Worm (Caenorhabditis elegans) whole organism, late embryonic: ENCODE results near the gene rgs-10.

Experiments used
- C38D4.7 ChIP-seq: fragments of 200-800 bp; sonication (Bioruptor generic); optimal IDR thresholded peaks from 2 replicates; lab custom pipeline; 2018; ENCODE audit warnings: mild to moderate bottlenecking, missing genetic modification characterization, moderate library complexity, missing compliant biosample characterization
- K02D7.2 ChIP-seq: sonication (generic microtip); optimal IDR thresholded peaks from 2 replicates; lab custom pipeline; 2017; ENCODE audit warnings: mild to moderate bottlenecking, missing genetic modification characterization, missing compliant biosample characterization
- K09A11.1 ChIP-seq: sonication (generic microtip); optimal IDR thresholded peaks from 2 replicates; lab custom pipeline; 2017; ENCODE audit warnings: antibody characterized with exemption, mild to moderate bottlenecking, missing genetic modification characterization, missing compliant biosample characterization; ENCODE audit not compliant: insufficient read depth
- Y22D7AL.16 ChIP-seq: sonication (generic microtip); optimal IDR thresholded peaks from 2 replicates; lab custom pipeline; 2016; ENCODE audit warnings: missing genetic modification characterization, missing compliant biosample characterization
- ceh-14 ChIP-seq: sonication (generic microtip); optimal IDR thresholded peaks from 2 replicates; lab custom pipeline; 2016; ENCODE audit warnings: missing genotype, missing genetic modification characterization, missing compliant biosample characterization
- ceh-18 ChIP-seq: sonication (generic microtip); optimal IDR thresholded peaks from 2 replicates; lab custom pipeline; 2016; ENCODE audit warnings: missing genetic modification characterization, missing compliant biosample characterization
- ceh-19 ChIP-seq: fragments of 200-800 bp; sonication (Bioruptor generic); optimal IDR thresholded peaks from 2 replicates; lab custom pipeline; 2018; ENCODE audit warnings: mild to moderate bottlenecking, missing genetic modification characterization, missing compliant biosample characterization
- ceh-24 ChIP-seq: sonication (generic microtip); optimal IDR thresholded peaks from 2 replicates; lab custom pipeline; 2016; ENCODE audit warnings: mild to moderate bottlenecking, missing genetic modification characterization, missing compliant biosample characterization
- ceh-34 ChIP-seq: sonication (generic microtip); optimal IDR thresholded peaks from 2 replicates; lab custom pipeline; 2016; ENCODE audit warnings: mild to moderate bottlenecking, missing genetic modification characterization, missing compliant biosample characterization
- ceh-45 ChIP-seq: fragments of 200-800 bp; sonication (Bioruptor generic); IDR thresholded peaks from 2 replicates; pipeline ENCODE4 v1.3.6; 2022; ENCODE audit warnings: missing genetic modification reagents, missing genetic modification characterization, missing compliant biosample characterization
- ceh-9 ChIP-seq: sonication (generic microtip); optimal IDR thresholded peaks from 2 replicates; lab custom pipeline; 2016; ENCODE audit warnings: mild to moderate bottlenecking, missing genetic modification characterization, inconsistent platforms, missing compliant biosample characterization
- che-1 ChIP-seq: sonication (generic microtip); optimal IDR thresholded peaks from 2 replicates; lab custom pipeline; 2016; ENCODE audit warnings: mild to moderate bottlenecking, missing genetic modification characterization, missing compliant biosample characterization
- elt-4 ChIP-seq: sonication (generic microtip); optimal IDR thresholded peaks from 2 replicates; lab custom pipeline; 2016; ENCODE audit warnings: missing genetic modification characterization, missing compliant biosample characterization
- fkh-10 ChIP-seq: fragments of 150-350 bp; optimal IDR thresholded peaks from 2 replicates; lab custom pipeline; 2014; ENCODE audit warnings: missing biosample characterization, missing genetic modification reagents, missing genetic modification characterization
- hlh-13 ChIP-seq: fragments of 200-800 bp; sonication (Bioruptor generic); optimal IDR thresholded peaks from 2 replicates; lab custom pipeline; 2018; ENCODE audit warnings: mild to moderate bottlenecking, missing genetic modification characterization, missing compliant biosample characterization
- hlh-30 ChIP-seq: sonication (generic microtip); optimal IDR thresholded peaks from 2 replicates; lab custom pipeline; 2017; ENCODE audit warnings: antibody characterized with exemption, missing genetic modification characterization, missing compliant biosample characterization; ENCODE audit not compliant: insufficient read depth
- lim-6 ChIP-seq: sonication (generic microtip); optimal IDR thresholded peaks from 2 replicates; lab custom pipeline; 2016; ENCODE audit warnings: missing genetic modification characterization, missing compliant biosample characterization
- lin-11 ChIP-seq: fragments of 200-800 bp; sonication (Bioruptor generic); optimal IDR thresholded peaks from 2 replicates; lab custom pipeline; 2018; ENCODE audit warnings: mild to moderate bottlenecking, missing genetic modification characterization, missing compliant biosample characterization
- nfya-1 ChIP-seq: sonication (generic microtip); optimal IDR thresholded peaks from 2 replicates; lab custom pipeline; 2017; ENCODE audit warnings: missing genetic modification characterization, mild to moderate bottlenecking, missing compliant biosample characterization, antibody characterized with exemption, moderate library complexity
- nhr-11 ChIP-seq: fragments of 150-350 bp; optimal IDR thresholded peaks from 2 replicates; lab custom pipeline; 2014; ENCODE audit warnings: missing biosample characterization, missing genetic modification characterization
- pat-9 ChIP-seq: fragments of 200-800 bp; sonication (Bioruptor generic); optimal IDR thresholded peaks from 2 replicates; lab custom pipeline; 2018; ENCODE audit warnings: mild to moderate bottlenecking, missing genetic modification characterization, moderate library complexity, missing compliant biosample characterization
- pha-4 ChIP-seq: fragments of 150-350 bp; optimal IDR thresholded peaks from 2 replicates; lab custom pipeline; 2018; ENCODE audit warnings: missing biosample characterization, missing genetic modification reagents, missing genetic modification characterization
- pqm-1 ChIP-seq: sonication (generic microtip); optimal IDR thresholded peaks from 2 replicates; lab custom pipeline; 2016; ENCODE audit warnings: missing genetic modification characterization, missing compliant biosample characterization
- pros-1 ChIP-seq: fragments of 150-350 bp; optimal IDR thresholded peaks from 2 replicates; lab custom pipeline; 2014; ENCODE audit warnings: missing biosample characterization, missing genetic modification reagents, missing genetic modification characterization
- sdc-2 ChIP-seq: sonication (generic microtip); optimal IDR thresholded peaks from 2 replicates; lab custom pipeline; 2016; ENCODE audit warnings: missing genotype, missing genetic modification characterization, missing compliant biosample characterization
- syd-9 ChIP-seq: sonication (generic microtip); optimal IDR thresholded peaks from 2 replicates; lab custom pipeline; 2016; ENCODE audit warnings: mild to moderate bottlenecking, missing genetic modification characterization, moderate library complexity, missing compliant biosample characterization
- tbx-7 ChIP-seq: sonication (generic microtip); optimal IDR thresholded peaks from 2 replicates; lab custom pipeline; 2016; ENCODE audit warnings: missing genotype, missing genetic modification characterization, missing compliant biosample characterization
- unc-3 ChIP-seq, 2 experiments: fragments of 200-800 bp in 1 of 2; sonication (Bioruptor generic) in 1 of 2; sonication (generic microtip) in 1 of 2; conservative IDR thresholded peaks in 1 of 2; optimal IDR thresholded peaks in 1 of 2; 2 replicates each; pipeline versions ENCODE4 v1.3.6 to Lab custom; 2016 to 2022; ENCODE audit warnings: missing compliant biosample characterization in 2 of 2, missing genetic modification characterization in 2 of 2, missing genetic modification reagents in 1 of 2
- unc-42 ChIP-seq: sonication (generic microtip); optimal IDR thresholded peaks from 2 replicates; lab custom pipeline; 2016; ENCODE audit warnings: missing genotype, missing genetic modification characterization, missing compliant biosample characterization
- zip-5 ChIP-seq: sonication (generic microtip); optimal IDR thresholded peaks from 2 replicates; lab custom pipeline; 2016; ENCODE audit warnings: missing genetic modification characterization, missing compliant biosample characterization

Gene rgs-10

DNA sequence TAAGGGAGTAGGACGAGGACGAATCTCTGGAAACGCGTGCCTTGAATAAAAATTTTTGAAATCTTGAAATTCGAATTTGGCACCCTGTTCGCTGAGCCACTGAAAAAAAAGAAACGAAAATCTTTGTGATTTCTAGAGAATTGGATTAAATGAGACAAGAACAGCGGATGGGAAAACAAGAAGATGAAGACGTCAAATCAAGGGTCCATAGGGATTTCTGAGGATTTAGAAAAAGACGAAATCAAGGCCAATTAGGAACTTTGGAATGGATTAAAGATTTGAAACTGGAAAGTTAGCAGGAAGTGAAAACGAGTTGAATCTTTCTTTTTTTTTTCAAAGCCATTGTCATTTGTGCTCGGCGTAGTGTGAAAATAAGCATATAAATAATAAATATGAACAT lies 8.0 kb upstream of the rgs-10 start, which contains the start of gene pag-3:
Gene pag-3 (minus strand): TSS at position 101 of the 400 bp plus-strand sequence.
- no peak for TF ChIP-seq lin-11 (tag; lab: Kevin White, UChicago)
- no peak for TF ChIP-seq hlh-13 (GFP tag; lab: Kevin White, UChicago)
- TF ChIP-seq syd-9, result no peak
- no peak for TF ChIP-seq fkh-10
- TF ChIP-seq K09A11.1, result no peak
- no peak for TF ChIP-seq nfya-1 (tag; lab: Kevin White, UChicago)
- TF ChIP-seq pha-4 (tag; lab: Kevin White, UChicago), result no peak
- TF ChIP-seq, all 69 proteins: peak for 0

DNA sequence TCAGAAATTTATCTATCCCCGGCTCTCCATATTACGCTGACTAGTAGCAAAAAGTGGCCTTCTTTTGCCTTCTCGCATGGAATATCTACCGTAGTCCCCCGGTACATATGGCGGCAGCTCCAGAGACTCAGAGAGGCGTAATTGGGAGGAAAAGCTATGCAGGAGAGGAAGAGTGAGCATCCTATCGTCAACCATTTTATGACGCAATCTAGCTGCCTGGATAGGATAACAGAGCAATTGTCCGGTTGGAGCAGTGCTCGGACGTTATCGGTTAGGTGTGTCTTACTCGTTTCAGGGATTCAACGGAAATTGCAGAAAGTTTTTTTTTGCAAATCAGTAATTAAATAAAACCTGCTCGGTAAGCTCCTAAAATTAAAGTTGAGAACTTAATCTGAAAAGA lies 5.4 kb upstream of the rgs-10 start:
- TF ChIP-seq ceh-9, result no peak
- no peak for TF ChIP-seq ceh-34
- no peak for TF ChIP-seq lim-6 (tag; lab: Kevin White, UChicago)
- TF ChIP-seq pat-9 (tag; lab: Kevin White, UChicago), result no peak
- no peak for TF ChIP-seq K02D7.2 (tag; lab: Kevin White, UChicago)
- no peak for TF ChIP-seq ceh-45 (GFP tag; lab: Robert Waterston, UW)
- TF ChIP-seq K09A11.1, result no peak
- TF ChIP-seq ceh-18 (tag; lab: Kevin White, UChicago), result no peak
- TF ChIP-seq sdc-2 (tag; lab: Kevin White, UChicago), result no peak
- TF ChIP-seq fkh-10, result no peak
- TF ChIP-seq ceh-19, result no peak

DNA sequence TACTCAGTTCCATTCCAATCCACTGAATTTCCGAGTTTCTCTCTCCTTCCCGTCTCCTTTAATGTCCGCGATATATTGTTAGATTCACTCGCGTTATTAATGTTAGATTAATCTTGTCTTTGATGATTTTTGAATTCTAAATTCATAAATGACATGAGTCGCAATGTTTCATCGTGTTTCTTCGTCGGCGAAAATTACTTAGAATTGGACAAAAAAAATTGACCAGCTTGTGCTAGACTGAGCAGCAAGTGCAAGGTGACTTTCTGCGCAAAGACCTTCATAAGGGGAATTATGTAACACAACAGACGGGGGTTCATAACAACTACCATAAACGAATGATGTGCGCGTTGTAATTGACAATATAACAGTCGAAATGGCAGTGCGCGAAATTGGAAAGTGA lies 4.2 kb upstream of the rgs-10 start:
- TF ChIP-seq zip-5 (tag; lab: Kevin White, UChicago) (no peak), hlh-30 (tag; lab: Kevin White, UChicago) (no peak), K02D7.2 (tag; lab: Kevin White, UChicago) (no peak), che-1 (tag; lab: Kevin White, UChicago) (no peak), ceh-34 (no peak), ceh-45 (GFP tag; lab: Robert Waterston, UW) (no peak), ceh-14 (tag; lab: Kevin White, UChicago) (no peak), tbx-7 (no peak), pqm-1 (no peak)
- TF ChIP-seq, all 69 proteins: peak for 0

DNA sequence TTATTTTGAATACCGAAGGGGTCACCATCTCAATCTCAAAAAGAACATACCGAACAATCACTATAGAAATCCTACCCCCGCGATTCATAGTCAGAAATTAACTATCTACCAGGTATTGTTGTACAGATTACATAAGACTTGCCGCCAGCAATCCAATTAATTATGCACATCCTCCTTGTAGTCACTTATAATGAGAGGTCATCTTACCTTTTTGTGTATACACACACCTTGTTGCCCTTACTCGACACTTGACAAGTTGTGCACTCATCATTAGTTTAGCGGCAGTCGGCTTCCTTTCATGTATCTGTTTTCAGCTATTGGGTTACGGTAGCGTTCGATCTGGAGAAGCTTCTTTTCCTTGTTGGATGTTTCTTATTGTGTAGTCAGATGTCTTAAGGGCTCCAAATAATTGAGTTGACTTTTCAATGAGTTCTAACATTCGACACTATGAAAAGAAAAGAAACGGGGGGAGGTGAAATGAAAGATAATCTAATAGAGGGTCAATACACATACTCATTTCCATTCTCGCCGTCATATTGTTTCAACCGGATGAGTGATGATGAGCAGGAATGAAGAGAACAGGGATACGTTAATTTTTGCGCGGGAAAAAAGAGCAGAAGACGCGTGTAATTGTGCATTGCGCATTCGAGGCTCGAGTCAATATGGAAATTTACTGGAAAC lies 3.0 kb upstream of the rgs-10 start:
- TF ChIP-seq nhr-11 (tag; lab: Kevin White, UChicago) (no peak), unc-42 (tag; lab: Kevin White, UChicago) (peak; percentile 76)

DNA sequence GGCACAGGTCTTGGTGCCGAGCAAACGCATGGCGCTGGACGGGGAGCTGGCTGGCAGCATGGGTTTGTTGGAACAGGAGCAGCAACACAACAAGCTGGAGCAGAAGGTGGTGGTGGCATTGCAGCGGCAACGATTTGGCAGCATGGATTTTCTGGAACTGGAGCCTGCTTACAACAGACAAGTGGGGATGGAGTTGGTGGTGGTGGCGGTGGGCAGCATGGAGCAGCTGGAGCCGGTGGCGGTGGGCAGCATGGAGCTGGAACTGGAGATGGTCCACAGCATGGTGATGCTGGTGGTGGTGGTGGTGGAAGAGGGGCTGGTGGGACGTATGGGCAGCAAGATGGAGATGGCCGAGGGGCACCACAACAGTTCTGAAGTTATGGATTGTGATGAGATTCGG lies 1.7 kb upstream of the rgs-10 start:
- TF ChIP-seq unc-3 (GFP tag; conservative IDR thresholded peaks at IDR 0.05; lab: Robert Waterston, UW), result no peak
- no peak for TF ChIP-seq unc-3 (tag; optimal IDR thresholded peaks at IDR 0.05; lab: Kevin White, UChicago)
- TF ChIP-seq Y22D7AL.16 (tag; lab: Kevin White, UChicago), result no peak
- peak; percentile 1 for TF ChIP-seq pros-1 (tag; lab: Kevin White, UChicago)
- TF ChIP-seq, all 69 proteins: peak for 1

DNA sequence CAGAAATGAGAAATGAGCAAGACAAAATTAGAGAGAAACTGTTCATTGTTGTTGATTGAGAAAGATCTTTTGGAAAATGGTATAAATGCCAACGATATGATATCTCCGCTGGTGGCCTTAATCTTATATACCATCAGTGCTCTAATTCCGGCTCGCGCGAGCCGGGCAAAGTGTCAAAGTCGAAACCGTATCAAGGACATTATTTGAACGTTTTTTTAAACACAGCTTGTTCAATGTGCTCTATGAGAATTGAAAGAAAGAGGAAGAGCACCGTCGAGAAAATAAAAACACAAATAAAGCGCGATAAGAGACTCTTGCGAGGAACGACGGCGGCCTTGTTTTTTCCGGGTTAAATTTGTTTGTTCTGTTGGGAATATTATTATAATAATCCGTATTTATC lies 1.1 kb upstream of the rgs-10 start, which contains the start of gene idpp-3:
Gene idpp-3 (minus strand): TSS at position 101 of the 400 bp plus-strand sequence.
- TF ChIP-seq ceh-24 (tag; lab: Kevin White, UChicago), result no peak
- TF ChIP-seq nfya-1 (tag; lab: Kevin White, UChicago), result no peak
- no peak for TF ChIP-seq ceh-14 (tag; lab: Kevin White, UChicago)
- TF ChIP-seq C38D4.7 (GFP tag; lab: Kevin White, UChicago), result no peak
- no peak for TF ChIP-seq elt-4 (tag; lab: Kevin White, UChicago)
